Fruit fly (Drosophila melanogaster): ENCODE results near the gene REPTOR.

REPTOR gene

dm6 chr3R:24582669-24582995 is at the start of gene REPTOR (continued):
- peak; percentile 54 for TF ChIP-seq CrebB (tag; optimal IDR thresholded peaks at IDR 0.05)
- peak; percentile 100 for TF ChIP-seq psq (GFP tag; optimal IDR thresholded peaks at IDR 0.05)
- no peak for TF ChIP-seq h (optimal IDR thresholded peaks at IDR 0.05)
- TF ChIP-seq CG4707 (GFP tag; optimal IDR thresholded peaks at IDR 0.05) = no peak
- no peak for TF ChIP-seq Oaz (GFP tag; IDR thresholded peaks at IDR 0.05)
- peak; percentile 49 for TF ChIP-seq CG33213 (GFP tag; optimal IDR thresholded peaks at IDR 0.05)
- no peak for TF ChIP-seq CG2129 (GFP tag; IDR thresholded peaks at IDR 0.05; ENCODE audit: partially characterized antibody)
- no peak for TF ChIP-seq CG17328 (GFP tag; IDR thresholded peaks at IDR 0.05)
- peak; percentile 51 for TF ChIP-seq CG13624 (GFP tag; optimal IDR thresholded peaks at IDR 0.05)
- TF ChIP-seq Xrp1 (GFP tag; IDR thresholded peaks at IDR 0.05) = no peak
- no peak for TF ChIP-seq H15 (GFP tag; IDR thresholded peaks at IDR 0.05)
- no peak for TF ChIP-seq klu (GFP tag; IDR thresholded peaks at IDR 0.05)
- TF ChIP-seq Ravus (GFP tag; IDR thresholded peaks at IDR 0.05) = no peak
- TF ChIP-seq Atf-2 (GFP tag; optimal IDR thresholded peaks at IDR 0.05) = no peak
- TF ChIP-seq lab (GFP tag; optimal IDR thresholded peaks at IDR 0.05) = peak; percentile 66
- peak; percentile 13 for TF ChIP-seq CG2120 (GFP tag; optimal IDR thresholded peaks at IDR 0.05)
- no peak for TF ChIP-seq seq (GFP tag; IDR thresholded peaks at IDR 0.05)
- no peak for TF ChIP-seq Aef1 (GFP tag; IDR thresholded peaks at IDR 0.05)
- no peak for TF ChIP-seq Hey (tag; optimal IDR thresholded peaks at IDR 0.05)
- no peak for TF ChIP-seq CG10274 (GFP tag; optimal IDR thresholded peaks at IDR 0.05)
- no peak for TF ChIP-seq CG8359 (GFP tag; optimal IDR thresholded peaks at IDR 0.05; ENCODE audit: borderline replicate concordance)
- peak; percentile 40 for TF ChIP-seq CG1529 (GFP tag; optimal IDR thresholded peaks at IDR 0.05)
- TF ChIP-seq Pdp1 (GFP tag; optimal IDR thresholded peaks at IDR 0.05) = peak in 1 of 2 experiments; percentile 29
- TF ChIP-seq bab2 (GFP tag; optimal IDR thresholded peaks at IDR 0.05) = no peak
- peak; percentile 31 for TF ChIP-seq CG15011 (GFP tag; optimal IDR thresholded peaks at IDR 0.05)
- TF ChIP-seq Drgx (GFP tag; IDR thresholded peaks at IDR 0.05) = no peak
- TF ChIP-seq sens-2 (GFP tag; IDR thresholded peaks at IDR 0.05) = no peak
- TF ChIP-seq fd96Cb (tag; optimal IDR thresholded peaks at IDR 0.05) = no peak
- TF ChIP-seq cwo (GFP tag; optimal IDR thresholded peaks at IDR 0.05) = no peak
- TF ChIP-seq pum (GFP tag; optimal IDR thresholded peaks at IDR 0.05) = no peak
- TF ChIP-seq CG1647 (GFP tag; optimal IDR thresholded peaks at IDR 0.05) = no peak
- TF ChIP-seq CG13123 (GFP tag; optimal IDR thresholded peaks at IDR 0.05) = no peak
- TF ChIP-seq CG17361 (GFP tag; IDR thresholded peaks at IDR 0.05) = no peak
- no peak for TF ChIP-seq stc (GFP tag; IDR thresholded peaks at IDR 0.05)
- TF ChIP-seq CG10565 (GFP tag; optimal IDR thresholded peaks at IDR 0.05) = no peak
- TF ChIP-seq CG34422 (GFP tag; IDR thresholded peaks at IDR 0.05) = no peak
- TF ChIP-seq Lhr (GFP tag; optimal IDR thresholded peaks at IDR 0.05) = peak; percentile 59
- peak; percentile 43 for TF ChIP-seq Meics (GFP tag; optimal IDR thresholded peaks at IDR 0.05)
- no peak for TF ChIP-seq zen2 (GFP tag; IDR thresholded peaks at IDR 0.05; ENCODE audit: partially characterized antibody)
- TF ChIP-seq CG6813 (GFP tag; optimal IDR thresholded peaks at IDR 0.05) = no peak
- TF ChIP-seq CG34376 (GFP tag; optimal IDR thresholded peaks at IDR 0.05) = peak; percentile 76
- peak; percentile 84 for TF ChIP-seq D19A (tag; optimal IDR thresholded peaks at IDR 0.05)
- TF ChIP-seq ham (GFP tag; IDR thresholded peaks at IDR 0.05) = no peak
- TF ChIP-seq CG34224 (GFP tag; IDR thresholded peaks at IDR 0.05; ENCODE audit: partially characterized antibody) = no peak
- TF ChIP-seq sima (GFP tag; optimal IDR thresholded peaks at IDR 0.05) = no peak
- TF ChIP-seq phol (tag; optimal IDR thresholded peaks at IDR 0.05) = peak; percentile 20
- TF ChIP-seq Dll (GFP tag; IDR thresholded peaks at IDR 0.05; ENCODE audit: partially characterized antibody) = no peak
- peak; percentile 12 for TF ChIP-seq nau (GFP tag; optimal IDR thresholded peaks at IDR 0.05)
- TF ChIP-seq gt (GFP tag; IDR thresholded peaks at IDR 0.05) = no peak
- TF ChIP-seq CG17186 (GFP tag; optimal IDR thresholded peaks at IDR 0.05) = peak; percentile 63
- peak; percentile 59 for TF ChIP-seq CG10431 (GFP tag; optimal IDR thresholded peaks at IDR 0.05)
- TF ChIP-seq CG14965 (GFP tag; optimal IDR thresholded peaks at IDR 0.05; ENCODE audit: borderline replicate concordance) = no peak
